Worm (Caenorhabditis elegans): ENCODE measurements around the gene tsg-101.

tsg-101 gene

DNA sequence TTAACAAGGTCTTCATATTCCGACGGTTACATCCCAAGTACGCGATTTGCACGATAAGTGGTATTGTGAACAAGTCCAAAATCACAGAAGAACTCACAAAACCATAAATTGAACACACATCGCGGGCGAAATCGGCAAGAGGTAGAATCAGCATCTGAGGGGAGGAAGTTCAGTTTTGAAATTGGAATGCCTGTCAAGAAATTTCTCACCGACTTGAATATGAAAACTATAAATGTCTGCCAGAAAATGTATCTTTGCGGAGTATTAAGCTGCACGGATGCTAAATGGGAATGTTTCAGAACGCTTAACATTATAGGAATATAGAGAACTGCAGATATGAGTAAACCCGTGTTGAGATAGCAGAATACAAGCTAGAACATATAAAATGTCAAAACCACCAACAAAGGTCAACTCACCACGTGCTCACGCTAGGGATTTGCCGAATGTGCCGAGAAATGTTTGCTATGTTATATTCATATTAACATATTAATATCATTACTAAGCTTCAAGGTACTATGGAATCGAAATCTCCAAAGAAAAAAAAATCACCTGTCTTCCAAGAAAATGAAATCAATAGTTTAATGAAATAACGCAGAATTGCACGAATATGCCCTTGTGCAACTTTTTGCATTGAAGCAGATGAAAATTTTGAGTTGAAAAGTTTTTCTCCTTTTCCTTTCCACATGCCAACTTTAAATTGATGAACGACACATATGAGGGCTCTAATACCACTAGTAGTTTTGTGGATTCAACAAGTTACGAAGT lies 32.0 kb downstream of the tsg-101 start, which contains the start of gene srz-82:
Gene srz-82 (plus strand): TSS at position 701 of the 765 bp plus-strand sequence.
- no peak for TF ChIP-seq unc-62 (GFP tag; optimal IDR thresholded peaks at IDR 0.05)

DNA sequence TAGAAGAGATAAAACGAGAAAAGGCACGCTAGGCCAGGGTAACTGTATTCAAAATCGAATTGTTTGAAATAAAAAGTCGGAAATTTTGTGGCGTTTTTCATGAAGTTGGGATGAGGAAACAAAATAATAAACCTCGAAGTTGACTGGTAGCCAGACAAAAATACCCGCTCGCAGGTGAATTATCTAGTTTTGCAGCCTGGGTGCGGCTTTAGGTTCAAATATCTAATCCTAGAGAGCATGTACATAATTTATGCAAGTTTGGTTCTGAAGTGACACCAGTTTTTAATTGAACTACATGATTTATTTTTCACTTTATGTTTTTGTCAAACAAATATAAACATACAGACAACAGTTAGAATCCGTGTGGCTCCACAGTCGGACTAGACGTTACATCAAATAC lies 32.6 kb downstream of the tsg-101 start, which contains the start of gene srz-37:
Gene srz-37 (minus strand): TSS at position 101 of the 400 bp plus-strand sequence.
- TF ChIP-seq unc-62 (GFP tag; optimal IDR thresholded peaks at IDR 0.05), result no peak

DNA sequence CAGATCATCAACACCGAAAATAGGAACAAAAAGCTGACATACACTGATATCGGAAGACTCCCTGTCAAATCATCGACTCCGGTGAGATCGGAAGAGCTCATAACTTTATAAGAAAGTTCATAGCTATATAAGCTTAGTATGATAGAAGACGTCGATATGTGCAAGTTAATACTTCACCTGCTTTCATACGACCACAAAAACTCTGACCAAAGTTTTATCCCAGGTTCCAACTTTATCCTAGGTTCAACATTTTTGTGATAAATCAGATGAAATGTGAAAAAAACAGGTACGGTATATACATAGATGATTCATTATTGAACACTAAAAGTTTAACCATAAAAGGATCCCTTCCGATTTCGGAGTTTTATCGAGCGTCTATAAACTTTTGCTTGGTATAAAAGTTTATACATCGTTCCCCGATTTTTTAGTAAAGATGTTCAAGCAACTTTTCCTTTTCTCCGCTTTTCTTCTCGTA lies 35.4 kb downstream of the tsg-101 start, which contains the start of the genes srz-70 and C09G12.5:
Gene srz-70 (minus strand): TSS at position 101 of the 475 bp plus-strand sequence.
Gene C09G12.5 (plus strand): TSS at position 425 of the 475 bp plus-strand sequence.
- no peak for TF ChIP-seq unc-62 (GFP tag; optimal IDR thresholded peaks at IDR 0.05)

DNA sequence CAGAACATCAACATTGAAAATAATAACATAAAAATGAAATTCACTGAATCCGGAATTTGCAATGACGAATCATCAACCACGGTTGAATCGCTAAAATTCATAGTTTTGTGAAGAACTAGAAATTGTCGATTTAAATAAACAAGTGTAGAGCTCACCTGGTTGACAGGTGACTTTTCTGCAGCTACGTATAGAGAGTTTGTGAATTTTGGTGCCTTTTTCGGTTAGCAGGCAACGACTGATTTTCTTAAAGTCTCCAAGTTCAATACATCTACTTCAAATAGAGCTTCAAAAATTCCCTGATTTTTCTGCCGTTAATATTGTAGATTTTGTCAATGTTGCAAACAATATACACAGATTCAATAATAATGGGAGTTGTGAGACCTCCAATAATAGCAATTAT lies 37.2 kb downstream of the tsg-101 start, which contains the start of gene srz-69:
Gene srz-69 (minus strand): TSS at position 101 of the 400 bp plus-strand sequence.
- TF ChIP-seq unc-62 (GFP tag; optimal IDR thresholded peaks at IDR 0.05), result no peak

DNA sequence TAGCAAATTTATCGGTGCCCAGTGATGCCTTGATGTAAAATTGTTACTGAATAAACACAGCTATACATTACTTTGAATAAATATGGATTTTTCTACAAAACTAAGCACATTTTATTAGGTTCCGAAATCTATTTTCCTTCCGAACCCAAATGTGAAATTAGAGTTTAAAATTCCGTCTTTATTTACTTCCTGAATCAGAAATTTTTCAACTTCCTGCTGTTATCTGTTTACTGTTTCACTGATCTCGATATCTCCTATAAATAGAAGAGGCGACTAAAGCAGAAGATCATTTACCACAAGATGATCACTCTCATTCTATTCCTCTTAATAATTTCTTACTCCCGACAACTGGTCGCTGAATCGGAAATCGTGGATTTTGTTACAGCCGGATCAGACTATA lies 44.6 kb downstream of the tsg-101 start, which contains the start of gene F58E2.2:
Gene F58E2.2 (plus strand): TSS at position 301 of the 400 bp plus-strand sequence.
- no peak for TF ChIP-seq unc-62 (GFP tag; optimal IDR thresholded peaks at IDR 0.05)

DNA sequence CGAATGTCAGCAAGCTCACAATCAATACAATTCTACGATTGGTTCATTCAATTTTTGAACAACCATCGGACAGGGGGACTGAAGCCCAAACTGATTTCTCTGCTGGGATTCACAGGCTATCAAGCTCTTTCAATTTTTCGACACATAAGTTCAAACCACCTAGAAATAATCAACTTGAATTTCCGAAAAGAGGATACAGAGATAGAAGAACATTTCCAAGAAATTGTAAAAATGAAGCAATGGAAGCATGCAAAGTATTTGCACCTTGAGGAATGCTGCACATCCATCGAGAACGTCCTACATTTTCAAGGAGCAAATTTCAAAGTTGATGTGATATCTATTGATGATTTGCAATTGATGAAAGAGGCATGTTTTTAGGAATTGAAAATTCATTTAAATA lies 46.6 kb downstream of the tsg-101 start:
- no peak for TF ChIP-seq unc-62 (GFP tag; optimal IDR thresholded peaks at IDR 0.05)

DNA sequence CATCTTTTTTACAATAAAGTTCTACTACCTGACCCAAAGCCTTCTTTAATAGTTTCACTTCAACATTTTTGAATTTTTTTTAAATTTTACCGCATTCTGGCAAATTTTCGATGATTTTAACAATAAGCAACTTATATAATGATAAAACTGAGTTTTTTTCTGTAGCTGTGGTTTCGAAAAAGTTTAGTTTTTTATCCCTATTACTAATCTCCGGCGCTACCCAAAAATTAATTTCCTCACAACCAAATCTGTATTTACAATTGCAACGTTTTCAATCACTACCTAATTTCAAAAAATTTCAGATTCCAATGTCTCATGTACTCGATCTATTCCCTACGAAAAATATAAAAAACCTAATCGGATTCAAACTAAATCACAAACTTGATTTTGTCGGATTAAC lies 47.2 kb downstream of the tsg-101 start, which contains the start of gene F58E2.3:
Gene F58E2.3 (plus strand): TSS at position 301 of the 400 bp plus-strand sequence.
- TF ChIP-seq unc-62 (GFP tag; optimal IDR thresholded peaks at IDR 0.05), result no peak

DNA sequence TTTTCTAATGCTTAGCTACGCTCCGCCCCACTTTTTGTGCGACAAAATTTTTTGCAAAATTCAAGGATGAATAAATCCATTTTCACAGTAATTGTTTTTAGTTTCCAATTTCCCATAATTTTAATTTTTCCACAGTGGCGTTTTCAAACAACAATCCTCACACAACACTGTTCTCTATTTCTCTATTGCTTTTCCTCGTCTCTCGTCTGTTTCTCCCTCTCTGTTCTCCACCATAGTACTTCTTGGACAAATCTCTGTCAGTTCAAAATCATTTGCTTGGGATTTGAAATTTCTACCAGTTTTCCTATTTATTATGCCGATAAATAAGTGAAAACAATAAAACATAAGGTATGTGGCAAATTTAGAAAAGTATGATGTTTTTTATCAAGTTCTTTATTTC lies 51.1 kb downstream of the tsg-101 start, which contains the start of gene F58E2.4:
Gene F58E2.4 (plus strand): TSS at position 134 of the 400 bp plus-strand sequence.
- TF ChIP-seq unc-62 (GFP tag; optimal IDR thresholded peaks at IDR 0.05), result no peak
